Fruit fly (Drosophila melanogaster): ENCODE data around the gene wam.

DNA sequence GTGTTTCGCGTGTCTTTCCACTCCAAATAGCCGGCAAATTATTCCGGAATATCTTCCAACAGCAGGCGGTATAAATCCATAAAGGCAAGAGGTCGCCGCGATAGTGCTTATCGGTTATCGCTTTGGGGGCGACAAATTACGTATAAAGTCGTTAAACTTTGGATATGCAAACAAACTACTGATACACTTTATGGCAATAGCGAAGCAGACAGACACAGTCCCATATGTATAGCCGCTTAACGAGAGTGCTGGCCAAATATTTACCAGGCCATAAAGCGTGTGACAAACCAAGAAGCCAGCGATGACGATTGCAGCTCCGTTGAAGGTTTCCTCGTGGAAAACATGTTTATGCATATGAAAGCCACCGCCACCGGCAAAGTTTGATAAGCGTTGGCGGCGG, 3.6 kb downstream of the wam start:
- TF ChIP-seq CG6808 (GFP tag; optimal IDR thresholded peaks at IDR 0.05) (no peak), Ets96B (tag; optimal IDR thresholded peaks at IDR 0.05) (no peak), ss (GFP tag; optimal IDR thresholded peaks at IDR 0.05) (no peak), CG4318 (GFP tag; optimal IDR thresholded peaks at IDR 0.05) (no peak), Lpt (GFP tag; optimal IDR thresholded peaks at IDR 0.05) (no peak), fkh (GFP tag; optimal IDR thresholded peaks at IDR 0.05) (peak; percentile 91), Sox14 (GFP tag; optimal IDR thresholded peaks at IDR 0.05) (no peak)

Data from whole organism, prepupa.